Fruit fly (Drosophila melanogaster) ovary, adult (tissue): ENCODE results near the gene toy.

Experiments used
- CG17801 ChIP-seq: fragments of 200-800 bp; optimal IDR thresholded peaks from 2 replicates; lab custom pipeline; 2019; ENCODE audit warnings: missing biosample characterization, mild to moderate bottlenecking, missing genetic modification characterization, moderate library complexity; ENCODE audit not compliant: partially characterized antibody

toy gene

dm6 chr4:989058-989770, at the start of gene toy:
TSS of gene toy (plus strand) at chr4:989725.
- no peak for TF ChIP-seq CG17801

dm6 chr4:944354-944753, 45.2 kb upstream of the toy start:
- TF ChIP-seq CG17801: no peak

dm6 chr4:946197-946596, 43.3 kb upstream of the toy start:
- TF ChIP-seq CG17801: no peak

- TF ChIP-seq CG17801: no peak
Observed at dm6 chr4:949313-949712, 40.2 kb upstream of the toy start.

dm6 chr4:958093-958649, 31.4 kb upstream of the toy start, which contains the start of gene 4E-T:
TSS of gene 4E-T (minus strand) at chr4:958392.
- TF ChIP-seq CG17801: peak; percentile 47

- TF ChIP-seq CG17801: no peak
Observed at dm6 chr4:959110-959920, 30.2 kb upstream of the toy start.

- no peak for TF ChIP-seq CG17801
Observed at dm6 chr4:959921-960536, 29.5 kb upstream of the toy start.

- no peak for TF ChIP-seq CG17801
Observed at dm6 chr4:961045-961576, 28.4 kb upstream of the toy start.

dm6 chr4:963193-963592, 26.3 kb upstream of the toy start:
- no peak for TF ChIP-seq CG17801

dm6 chr4:963717-964116, 25.8 kb upstream of the toy start:
- no peak for TF ChIP-seq CG17801

dm6 chr4:971084-971483, 18.4 kb upstream of the toy start:
- TF ChIP-seq CG17801: no peak

dm6 chr4:974632-975031, 14.9 kb upstream of the toy start:
- no peak for TF ChIP-seq CG17801

dm6 chr4:976569-976968, 13.0 kb upstream of the toy start:
- no peak for TF ChIP-seq CG17801

dm6 chr4:978439-978911, 11.1 kb upstream of the toy start, which contains the start of gene fuss:
TSS of gene fuss (minus strand) at chr4:978489.
- no peak for TF ChIP-seq CG17801

dm6 chr4:979634-980474, 9.7 kb upstream of the toy start:
- TF ChIP-seq CG17801: no peak

dm6 chr4:980475-980856, 9.1 kb upstream of the toy start:
- no peak for TF ChIP-seq CG17801
